Worm (Caenorhabditis elegans) whole organism, L4 larva: ENCODE results near the gene C01B10.3.
"Not testable (repeated sequence)": the region's sequence is repeated elsewhere in the genome, so short reads cannot be mapped to it uniquely, and the experiment has no call there.

Experiments used
- F10B5.3 ChIP-seq: sonication (generic microtip); optimal IDR thresholded peaks from 2 replicates; lab custom pipeline; 2016; ENCODE audit warnings: mild to moderate bottlenecking, missing genetic modification characterization, missing compliant biosample characterization
- R02D3.7 ChIP-seq: fragments of 150-350 bp; sonication (generic microtip); optimal IDR thresholded peaks from 3 replicates; lab custom pipeline; 2014; ENCODE audit warnings: missing biosample characterization, missing genetic modification characterization
- T26A8.4 ChIP-seq: fragments of 200-800 bp; sonication (Bioruptor generic); IDR thresholded peaks from 2 replicates; pipeline ENCODE4 v1.3.6; 2022; ENCODE audit warnings: missing genetic modification characterization, missing compliant biosample characterization
- Y5F2A.4 ChIP-seq: fragments of 200-800 bp; sonication (Bioruptor generic); optimal IDR thresholded peaks from 2 replicates; lab custom pipeline; 2018; ENCODE audit warnings: mild to moderate bottlenecking, missing genetic modification characterization, missing compliant biosample characterization
- aha-1 ChIP-seq: fragments of 150-350 bp; peaks from one replicate; lab custom pipeline; 2014; ENCODE audit warnings: missing biosample characterization, missing genetic modification characterization
- aly-2 ChIP-seq: sonication (generic microtip); optimal IDR thresholded peaks from 2 replicates; lab custom pipeline; 2018; ENCODE audit warnings: missing biosample characterization, missing genetic modification characterization
- arid-1 ChIP-seq: fragments of 200-800 bp; sonication (Bioruptor generic); conservative IDR thresholded peaks from 2 replicates; pipeline ENCODE4 v1.3.6; 2022; ENCODE audit warnings: missing genetic modification reagents, missing genetic modification characterization, missing compliant biosample characterization
- ceh-28 ChIP-seq: fragments of 150-350 bp; optimal IDR thresholded peaks from 2 replicates; lab custom pipeline; 2014; ENCODE audit warnings: missing biosample characterization, missing genetic modification reagents, missing genetic modification characterization
- daf-16 ChIP-seq, 3 experiments: sonication (generic microtip); optimal IDR thresholded peaks; 2 replicates each; lab custom pipeline; 2016 to 2017; ENCODE audit warnings: missing genetic modification characterization in 3 of 3, missing genetic modification reagents in 3 of 3, mild to moderate bottlenecking in 2 of 3, missing compliant biosample characterization in 2 of 3, missing biosample characterization in 1 of 3, moderate library complexity in 1 of 3
- dve-1 ChIP-seq: sonication (generic microtip); optimal IDR thresholded peaks from 2 replicates; lab custom pipeline; 2017; ENCODE audit warnings: antibody characterized with exemption, mild to moderate bottlenecking, missing genetic modification characterization, missing compliant biosample characterization; ENCODE audit not compliant: insufficient read depth
- egl-27 ChIP-seq: sonication (generic microtip); optimal IDR thresholded peaks from 3 replicates; lab custom pipeline; 2017; ENCODE audit warnings: missing biosample characterization, missing genetic modification reagents, missing genetic modification characterization
- hlh-30 ChIP-seq: sonication (generic microtip); optimal IDR thresholded peaks from 2 replicates; lab custom pipeline; 2017; ENCODE audit warnings: antibody characterized with exemption, mild to moderate bottlenecking, missing genetic modification characterization, missing compliant biosample characterization; ENCODE audit not compliant: insufficient read depth
- lir-3 ChIP-seq: sonication (generic microtip); optimal IDR thresholded peaks from 2 replicates; lab custom pipeline; 2016; ENCODE audit warnings: mild to moderate bottlenecking, missing genetic modification characterization, missing compliant biosample characterization
- lsy-2 ChIP-seq, 2 experiments: fragments of 150-350 bp in 1 of 2; sonication (generic microtip) in 1 of 2; optimal IDR thresholded peaks; 2 replicates each; lab custom pipeline; 2014 to 2017; ENCODE audit warnings: missing biosample characterization in 2 of 2, missing genetic modification characterization in 2 of 2
- madf-5 ChIP-seq, 2 experiments: fragments of 200-800 bp; sonication (Bioruptor generic); IDR thresholded peaks; 2 replicates each; pipeline ENCODE4 v1.3.6; 2022; ENCODE audit warnings: missing compliant biosample characterization in 2 of 2, missing genetic modification characterization in 2 of 2
- mes-2 ChIP-seq: sonication (generic microtip); optimal IDR thresholded peaks from 2 replicates; lab custom pipeline; 2016; ENCODE audit warnings: missing genotype, mild to moderate bottlenecking, missing genetic modification characterization, missing compliant biosample characterization; ENCODE audit not compliant: poor library complexity, severe bottlenecking
- mxl-3 ChIP-seq: fragments of 200-800 bp; sonication (Bioruptor generic); optimal IDR thresholded peaks from 2 replicates; lab custom pipeline; 2018; ENCODE audit warnings: mild to moderate bottlenecking, missing genetic modification characterization, missing compliant biosample characterization
- nhr-10 ChIP-seq: fragments of 150-350 bp; optimal IDR thresholded peaks from 2 replicates; lab custom pipeline; 2014; ENCODE audit warnings: missing biosample characterization, missing genetic modification characterization
- nhr-111 ChIP-seq: fragments of 200-800 bp; sonication (Bioruptor generic); optimal IDR thresholded peaks from 2 replicates; lab custom pipeline; 2018; ENCODE audit warnings: mild to moderate bottlenecking, missing genetic modification characterization, missing compliant biosample characterization
- nhr-28 ChIP-seq: fragments of 150-350 bp; optimal IDR thresholded peaks from 2 replicates; lab custom pipeline; 2014; ENCODE audit warnings: missing biosample characterization, missing genetic modification characterization
- nhr-41 ChIP-seq: fragments of 200-800 bp; sonication (Bioruptor generic); IDR thresholded peaks from 2 replicates; pipeline ENCODE4 v1.3.6; 2022; ENCODE audit warnings: missing genetic modification reagents, missing genetic modification characterization, missing compliant biosample characterization
- nhr-42 ChIP-seq: fragments of 200-800 bp; sonication (Bioruptor generic); IDR thresholded peaks from 2 replicates; pipeline ENCODE4 v1.3.6; 2022; ENCODE audit warnings: missing genetic modification characterization, missing compliant biosample characterization
- nhr-48 ChIP-seq: sonication (generic microtip); optimal IDR thresholded peaks from 2 replicates; lab custom pipeline; 2016; ENCODE audit warnings: mild to moderate bottlenecking, missing genetic modification characterization, missing compliant biosample characterization
- nhr-76 ChIP-seq: fragments of 150-350 bp; optimal IDR thresholded peaks from 2 replicates; lab custom pipeline; 2014; ENCODE audit warnings: missing biosample characterization, missing genetic modification characterization
- pqm-1 ChIP-seq: sonication (generic microtip); optimal IDR thresholded peaks from 2 replicates; lab custom pipeline; 2017; ENCODE audit warnings: missing biosample characterization, missing genetic modification characterization
- saeg-2 ChIP-seq: fragments of 200-800 bp; sonication (Bioruptor generic); IDR thresholded peaks from 2 replicates; pipeline ENCODE4 v1.3.6; 2022; ENCODE audit warnings: missing genetic modification reagents, missing genetic modification characterization, missing compliant biosample characterization
- set-16 ChIP-seq: fragments of 200-800 bp; sonication (Bioruptor generic); IDR thresholded peaks from 2 replicates; pipeline ENCODE4 v1.3.6; 2022; ENCODE audit warnings: missing genetic modification reagents, missing genetic modification characterization, missing compliant biosample characterization
- snpc-1.2 ChIP-seq: fragments of 200-800 bp; sonication (Bioruptor generic); IDR thresholded peaks from 2 replicates; pipeline ENCODE4 v1.3.6; 2022; ENCODE audit warnings: missing genetic modification reagents, missing genetic modification characterization, missing compliant biosample characterization
- tra-1 ChIP-seq: fragments of 200-800 bp; sonication (Bioruptor generic); IDR thresholded peaks from 2 replicates; pipeline ENCODE4 v1.3.6; 2022; ENCODE audit warnings: missing genetic modification reagents, missing genetic modification characterization, missing compliant biosample characterization
- zag-1 ChIP-seq: fragments of 150-350 bp; optimal IDR thresholded peaks from 2 replicates; lab custom pipeline; 2014; ENCODE audit warnings: missing biosample characterization, missing genetic modification characterization
- zfp-3 ChIP-seq: fragments of 200-800 bp; sonication (Bioruptor generic); conservative IDR thresholded peaks from 2 replicates; pipeline ENCODE4 v1.3.6; 2022; ENCODE audit warnings: missing genetic modification reagents, missing genetic modification characterization, missing compliant biosample characterization
- zip-2 ChIP-seq: fragments of 150-350 bp; optimal IDR thresholded peaks from 2 replicates; lab custom pipeline; 2014; ENCODE audit warnings: missing biosample characterization, missing genetic modification characterization

C01B10.3 gene

DNA sequence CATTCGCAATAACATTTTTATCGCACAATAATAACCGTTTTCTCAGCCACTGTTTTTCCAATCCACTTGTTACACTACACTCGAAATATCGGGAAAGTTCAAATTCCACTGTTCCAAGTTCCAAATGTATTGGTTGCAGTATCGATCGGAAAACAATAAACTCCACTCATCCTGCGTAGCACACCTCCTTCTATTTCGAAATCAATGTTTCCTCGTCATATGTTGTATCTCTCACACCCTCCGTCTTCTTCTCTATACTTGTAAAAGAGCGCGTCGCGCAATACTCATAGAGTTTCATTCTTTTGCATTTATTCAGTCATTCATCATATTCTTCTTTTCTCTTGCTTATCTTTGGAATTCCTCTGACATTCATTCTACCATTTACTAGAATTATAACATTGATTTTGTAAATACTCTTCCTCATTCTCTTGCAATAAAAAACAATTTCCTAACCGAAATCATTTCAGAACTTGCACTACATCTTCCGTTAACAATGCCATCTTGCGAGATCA, 19.9 kb downstream of the C01B10.3 start, which contains the start of gene sup-36:
TSS of gene sup-36 (plus strand) at position 462 of the 512 bp plus-strand sequence.
- TF ChIP-seq zfp-3 (GFP tag; lab: Robert Waterston, UW) (no peak), daf-16 (GFP tag; optimal IDR thresholded peaks at IDR 0.05; lab: Kevin White, UChicago) (no peak), daf-16 (tag; optimal IDR thresholded peaks at IDR 0.05; lab: Kevin White, UChicago) (peak; percentile 48), T26A8.4 (GFP tag; lab: Robert Waterston, UW) (no peak), saeg-2 (GFP tag; lab: Robert Waterston, UW) (no peak), snpc-1.2 (GFP tag; lab: Robert Waterston, UW) (no peak), nhr-28 (tag; lab: Kevin White, UChicago) (peak; percentile 49), dve-1 (peak; percentile 33), mxl-3 (no peak), pqm-1 (tag; lab: Kevin White, UChicago) (peak; percentile 9), nhr-42 (GFP tag; lab: Robert Waterston, UW) (no peak), arid-1 (GFP tag; lab: Robert Waterston, UW) (no peak), nhr-111 (GFP tag; lab: Kevin White, UChicago) (no peak), hlh-30 (tag; lab: Kevin White, UChicago) (peak; percentile 71), egl-27 (tag; lab: Kevin White, UChicago) (no peak), zag-1 (tag; lab: Kevin White, UChicago) (no peak)

DNA sequence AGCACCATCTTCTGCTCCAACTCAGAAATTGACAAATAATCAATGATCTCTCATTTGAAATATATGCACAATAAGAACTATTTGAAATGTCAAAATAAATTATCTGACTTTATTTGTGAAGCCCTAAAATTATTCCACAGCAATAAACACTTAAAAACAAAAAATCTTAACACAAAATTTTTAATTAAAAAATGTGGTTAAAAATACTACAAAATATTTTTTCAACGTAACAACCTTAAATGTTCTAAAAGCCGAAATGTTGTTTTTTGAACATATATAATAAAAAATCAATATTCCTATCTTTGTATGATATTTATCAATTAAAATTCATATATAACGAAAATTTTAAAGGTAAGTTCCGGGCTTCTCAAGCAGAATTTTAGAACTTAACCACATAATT, 21.7 kb downstream of the C01B10.3 start, which contains the start of gene F38A5.8:
TSS of gene F38A5.8 (plus strand) at position 301 of the 400 bp plus-strand sequence.
- TF ChIP-seq mes-2 (tag; lab: Kevin White, UChicago) (no peak), madf-5 (GFP tag; IDR thresholded peaks at IDR 0.05; lab: Robert Waterston, UW) (no peak), daf-16 (GFP tag; optimal IDR thresholded peaks at IDR 0.05; lab: Kevin White, UChicago) (no peak), daf-16 (tag; optimal IDR thresholded peaks at IDR 0.05; lab: Kevin White, UChicago) (no peak), nhr-76 (tag; lab: Kevin White, UChicago) (no peak), lir-3 (no peak), aha-1 (tag; lab: Kevin White, UChicago) (no peak), tra-1 (GFP tag; lab: Robert Waterston, UW) (no peak), saeg-2 (GFP tag; lab: Robert Waterston, UW) (no peak), R02D3.7 (tag; lab: Kevin White, UChicago) (no peak), set-16 (GFP tag; lab: Robert Waterston, UW) (no peak), lsy-2 (tag; optimal IDR thresholded peaks at IDR 0.05; lab: Kevin White, UChicago) (no peak), hlh-30 (tag; lab: Kevin White, UChicago) (no peak), nhr-10 (tag; lab: Kevin White, UChicago) (no peak), aly-2 (tag; lab: Kevin White, UChicago) (no peak), nhr-111 (GFP tag; lab: Kevin White, UChicago) (no peak), egl-27 (tag; lab: Kevin White, UChicago) (no peak), F10B5.3 (no peak)

DNA sequence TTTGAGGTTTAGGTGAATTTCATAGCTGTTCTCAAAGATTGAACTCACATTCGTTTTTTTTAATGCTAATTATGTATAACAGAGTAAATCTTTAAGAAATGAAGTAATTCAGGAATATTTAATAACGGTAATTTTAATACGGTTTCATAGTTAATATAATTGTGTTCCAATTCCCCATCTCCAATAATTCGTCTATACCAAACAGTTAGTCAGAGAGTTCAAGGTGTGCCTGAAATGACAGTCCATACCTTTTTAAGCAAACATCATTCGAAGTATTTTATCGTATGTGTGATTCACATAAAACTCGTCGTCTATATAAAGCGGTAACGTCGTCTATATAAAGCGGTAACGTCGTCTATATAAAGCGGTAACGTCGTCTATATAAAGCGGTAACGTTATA, 22.4 kb downstream of the C01B10.3 start, which contains the start of gene nspb-5:
TSS of gene nspb-5 (plus strand) at position 301 of the 400 bp plus-strand sequence.
- not testable (repeated sequence) for TF ChIP-seq Y5F2A.4 (GFP tag; lab: Kevin White, UChicago); nhr-41 (GFP tag; lab: Robert Waterston, UW); hlh-30 (tag; lab: Kevin White, UChicago)
- TF ChIP-seq, all 104 proteins: peak for 0; not testable (repeated sequence) for 104

DNA sequence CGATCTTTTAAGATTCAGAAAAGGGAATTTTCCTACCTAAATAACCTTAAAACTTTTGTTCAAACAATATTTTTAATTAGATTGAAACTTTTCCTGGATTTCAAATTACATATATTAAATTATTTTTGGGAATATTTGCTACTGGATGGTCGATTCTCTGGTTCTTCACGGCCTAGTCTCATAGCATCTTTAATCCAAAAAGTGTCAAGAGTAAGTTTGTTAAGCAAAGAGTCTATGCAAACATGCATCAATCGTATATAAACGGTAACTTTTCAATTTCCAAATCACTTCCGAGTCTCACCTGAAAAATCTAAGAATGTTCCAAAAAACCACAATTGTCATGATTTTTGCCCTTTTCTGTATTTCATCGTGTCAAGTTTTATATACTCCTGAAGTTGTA, 23.2 kb downstream of the C01B10.3 start, which contains the start of gene nspb-4:
TSS of gene nspb-4 (plus strand) at position 301 of the 400 bp plus-strand sequence.
- not testable (repeated sequence) for TF ChIP-seq zip-2; ceh-28 (tag; lab: Kevin White, UChicago); nhr-48 (tag; lab: Kevin White, UChicago)
